Fruit fly (Drosophila melanogaster) whole organism, prepupa: Measurements from ENCODE around the gene CG1468.

Experiments used
- CG10631 ChIP-seq: fragments of 200-800 bp; sonication (Bioruptor generic); optimal IDR thresholded peaks from 2 replicates; lab custom pipeline; 2016; ENCODE audit warnings: missing biosample characterization, missing genetic modification characterization
- CG10669 ChIP-seq: fragments of 200-800 bp; sonication (Bioruptor generic); optimal IDR thresholded peaks from 3 replicates; lab custom pipeline; 2018; ENCODE audit warnings: missing biosample characterization, mild to moderate bottlenecking, missing genetic modification characterization, moderate library complexity
- CG15336 ChIP-seq: fragments of 200-800 bp; sonication (Bioruptor generic); IDR thresholded peaks from 2 replicates; pipeline ENCODE4 v1.3.6; 2022; ENCODE audit warnings: missing biosample characterization, missing genetic modification characterization
- CG1621 ChIP-seq: fragments of 200-800 bp; sonication (Bioruptor generic); optimal IDR thresholded peaks from 3 replicates; lab custom pipeline; 2018; ENCODE audit warnings: missing biosample characterization, mild to moderate bottlenecking, missing genetic modification characterization
- CG3032 ChIP-seq: fragments of 200-800 bp; optimal IDR thresholded peaks from 2 replicates; lab custom pipeline; 2019; ENCODE audit warnings: missing biosample characterization, mild to moderate bottlenecking, missing genetic modification characterization, moderate library complexity
- CG31627 ChIP-seq: fragments of 200-800 bp; sonication (Bioruptor generic); optimal IDR thresholded peaks from 3 replicates; lab custom pipeline; 2016; ENCODE audit warnings: missing biosample characterization, missing genetic modification characterization
- CG32006 ChIP-seq: fragments of 200-800 bp; sonication (Bioruptor generic); optimal IDR thresholded peaks from 3 replicates; lab custom pipeline; 2017; ENCODE audit warnings: missing biosample characterization, mild to moderate bottlenecking, missing genetic modification characterization
- CG3919 ChIP-seq: fragments of 200-800 bp; sonication (Bioruptor generic); optimal IDR thresholded peaks from 3 replicates; lab custom pipeline; 2016; ENCODE audit warnings: missing biosample characterization, missing genetic modification characterization
- CG4318 ChIP-seq: fragments of 200-800 bp; sonication (Bioruptor generic); optimal IDR thresholded peaks from 3 replicates; lab custom pipeline; 2017; ENCODE audit warnings: missing biosample characterization, mild to moderate bottlenecking, missing genetic modification characterization
- CG6276 ChIP-seq: fragments of 200-800 bp; sonication (Bioruptor generic); optimal IDR thresholded peaks from 2 replicates; lab custom pipeline; 2017; ENCODE audit warnings: missing biosample characterization, mild to moderate bottlenecking, missing genetic modification characterization
- CG6808 ChIP-seq: fragments of 200-800 bp; sonication (Bioruptor generic); optimal IDR thresholded peaks from 3 replicates; lab custom pipeline; 2017; ENCODE audit warnings: missing biosample characterization, missing genetic modification characterization, mild to moderate bottlenecking, moderate library complexity, missing genetic modification reagents
- CG7368 ChIP-seq: fragments of 200-800 bp; sonication (Bioruptor generic); optimal IDR thresholded peaks from 3 replicates; lab custom pipeline; 2016; ENCODE audit warnings: missing biosample characterization, missing genetic modification characterization
- CG8119 ChIP-seq: fragments of 200-800 bp; sonication (Bioruptor generic); IDR thresholded peaks from 3 replicates; pipeline ENCODE4 v1.3.6; 2022; ENCODE audit warnings: missing biosample characterization, missing genetic modification characterization
- CG8632 ChIP-seq: fragments of 200-800 bp; sonication (Bioruptor generic); optimal IDR thresholded peaks from 3 replicates; lab custom pipeline; 2016; ENCODE audit warnings: missing biosample characterization, missing genetic modification characterization
- CG9139 ChIP-seq: fragments of 200-800 bp; sonication (Bioruptor generic); optimal IDR thresholded peaks from 3 replicates; lab custom pipeline; 2017; ENCODE audit warnings: missing biosample characterization, mild to moderate bottlenecking, missing genetic modification characterization
- Eip78C ChIP-seq: fragments of 200-800 bp; sonication (Bioruptor generic); peaks from one replicate; lab custom pipeline; 2016; ENCODE audit warnings: missing biosample characterization, missing genetic modification characterization
- Eip93F ChIP-seq: fragments of 200-800 bp; sonication (Bioruptor generic); optimal IDR thresholded peaks from 2 replicates; lab custom pipeline; 2016; ENCODE audit warnings: missing biosample characterization, mild to moderate bottlenecking, missing genetic modification characterization
- Ets96B ChIP-seq: fragments of 200-800 bp; optimal IDR thresholded peaks from 2 replicates; lab custom pipeline; 2019; ENCODE audit warnings: missing biosample characterization, mild to moderate bottlenecking, missing genetic modification characterization, moderate library complexity
- Hr39 ChIP-seq: fragments of 200-800 bp; sonication (Bioruptor generic); optimal IDR thresholded peaks from 2 replicates; lab custom pipeline; 2016; ENCODE audit warnings: missing biosample characterization, missing genetic modification characterization
- Hr4 ChIP-seq: fragments of 200-800 bp; sonication (Bioruptor generic); optimal IDR thresholded peaks from 3 replicates; lab custom pipeline; 2016; ENCODE audit warnings: missing biosample characterization, missing genetic modification characterization
- Met ChIP-seq: fragments of 200-800 bp; sonication (Bioruptor generic); optimal IDR thresholded peaks from 3 replicates; lab custom pipeline; 2016; ENCODE audit warnings: missing biosample characterization, missing genetic modification characterization
- OdsH ChIP-seq: fragments of 200-800 bp; sonication (Bioruptor generic); optimal IDR thresholded peaks from 3 replicates; lab custom pipeline; 2016; ENCODE audit warnings: missing biosample characterization, missing genetic modification characterization
- Smox ChIP-seq: fragments of 200-800 bp; sonication (Bioruptor generic); optimal IDR thresholded peaks from 3 replicates; lab custom pipeline; 2016; ENCODE audit warnings: missing biosample characterization, missing genetic modification characterization
- Sox102F ChIP-seq: fragments of 200-800 bp; sonication (Bioruptor generic); optimal IDR thresholded peaks from 2 replicates; lab custom pipeline; 2016; ENCODE audit warnings: missing biosample characterization, mild to moderate bottlenecking, missing genetic modification characterization
- Sox14 ChIP-seq: fragments of 200-800 bp; sonication (Bioruptor generic); optimal IDR thresholded peaks from 3 replicates; lab custom pipeline; 2016; ENCODE audit warnings: missing biosample characterization, missing genetic modification characterization
- Sox15 ChIP-seq: fragments of 200-800 bp; sonication (Bioruptor generic); optimal IDR thresholded peaks from 3 replicates; lab custom pipeline; 2016; ENCODE audit warnings: missing biosample characterization, missing genetic modification characterization
- achi ChIP-seq: fragments of 200-800 bp; sonication (Bioruptor generic); optimal IDR thresholded peaks from 3 replicates; lab custom pipeline; 2016; ENCODE audit warnings: missing biosample characterization, missing genetic modification characterization
- acj6 ChIP-seq: fragments of 200-800 bp; sonication (Bioruptor generic); optimal IDR thresholded peaks from 3 replicates; lab custom pipeline; 2016; ENCODE audit warnings: missing biosample characterization, missing genetic modification characterization
- cyc ChIP-seq: fragments of 200-800 bp; sonication (Bioruptor generic); optimal IDR thresholded peaks from 3 replicates; lab custom pipeline; 2016; ENCODE audit warnings: missing biosample characterization, missing genetic modification characterization
- fd59A ChIP-seq: fragments of 200-800 bp; sonication (Bioruptor generic); optimal IDR thresholded peaks from 2 replicates; lab custom pipeline; 2017; ENCODE audit warnings: missing biosample characterization, mild to moderate bottlenecking, missing genetic modification characterization, missing genetic modification reagents
- lz ChIP-seq: fragments of 200-800 bp; sonication (Bioruptor generic); optimal IDR thresholded peaks from 3 replicates; lab custom pipeline; 2016; ENCODE audit warnings: missing biosample characterization, missing genetic modification characterization
- net ChIP-seq: fragments of 200-800 bp; sonication (Bioruptor generic); optimal IDR thresholded peaks from 3 replicates; lab custom pipeline; 2016; ENCODE audit warnings: missing biosample characterization, missing genetic modification characterization
- ss ChIP-seq, 2 experiments: fragments of 200-800 bp; sonication (Bioruptor generic); optimal IDR thresholded peaks; 2 replicates in 1 of 2; 3 replicates in 1 of 2; lab custom pipeline; 2017 to 2018; ENCODE audit warnings: mild to moderate bottlenecking in 2 of 2, missing biosample characterization in 2 of 2, missing genetic modification characterization in 2 of 2, moderate library complexity in 1 of 2
- svp ChIP-seq: fragments of 200-800 bp; sonication (Bioruptor generic); peaks from one replicate; lab custom pipeline; 2016; ENCODE audit warnings: missing biosample characterization, missing genetic modification characterization
- topi ChIP-seq: fragments of 200-800 bp; sonication (Bioruptor generic); optimal IDR thresholded peaks from 3 replicates; lab custom pipeline; 2016; ENCODE audit warnings: missing biosample characterization, missing genetic modification characterization

CG1468 gene

dm6 chrX:9878125-9878524 lies at the start of gene CG1468:
Gene CG1468 (plus strand): TSS chrX:9878422.
- TF ChIP-seq Eip78C: peak; percentile 57
- peak; percentile 100 for TF ChIP-seq svp (GFP tag; lab: Kevin White, UChicago)
- TF ChIP-seq CG3032 (tag; lab: Kevin White, UChicago): no peak

- TF ChIP-seq cyc (GFP tag; lab: Kevin White, UChicago) (peak; percentile 17), CG4318 (GFP tag; lab: Kevin White, UChicago) (peak; percentile 22), Hr39 (GFP tag; lab: Kevin White, UChicago) (peak; percentile 20), CG8119 (GFP tag; lab: Robert Waterston, UW) (no peak), OdsH (GFP tag; lab: Kevin White, UChicago) (no peak), Met (GFP tag; lab: Kevin White, UChicago) (peak; percentile 1), CG9139 (GFP tag; lab: Kevin White, UChicago) (no peak), Hr4 (peak; percentile 7), CG6808 (GFP tag; lab: Kevin White, UChicago) (peak; percentile 14), CG1621 (tag; lab: Kevin White, UChicago) (no peak), CG31627 (peak; percentile 19), svp (GFP tag; lab: Kevin White, UChicago) (peak; percentile 82), lz (GFP tag; lab: Kevin White, UChicago) (peak; percentile 3), CG10631 (GFP tag; lab: Kevin White, UChicago) (peak; percentile 14), Ets96B (tag; lab: Kevin White, UChicago) (peak; percentile 34), Sox102F (GFP tag; lab: Kevin White, UChicago) (peak; percentile 2), CG32006 (GFP tag; lab: Kevin White, UChicago) (peak; percentile 38), net (GFP tag; lab: Kevin White, UChicago) (no peak), achi (GFP tag; lab: Kevin White, UChicago) (peak; percentile 22), topi (GFP tag; lab: Kevin White, UChicago) (peak; percentile 13), Sox15 (GFP tag; lab: Kevin White, UChicago) (no peak), Smox (GFP tag; lab: Kevin White, UChicago) (peak; percentile 2), CG15336 (GFP tag; lab: Robert Waterston, UW) (peak; percentile 19; the same call in 1 of the 2 replicates), CG10669 (GFP tag; lab: Kevin White, UChicago) (peak; percentile 7), Eip78C (peak; percentile 36), CG3919 (GFP tag; lab: Kevin White, UChicago) (peak; percentile 18)
These were observed 48.3 kb upstream of the CG1468 start for dm6 chrX:9829896-9830295.

dm6 chrX:9833028-9833427 lies 45.2 kb upstream of the CG1468 start:
- TF ChIP-seq ss (GFP tag; optimal IDR thresholded peaks at IDR 0.05; lab: Kevin White, UChicago) (peak in 1 of 2 experiments; percentile 5), svp (GFP tag; lab: Kevin White, UChicago) (peak; percentile 98), Eip93F (GFP tag; lab: Kevin White, UChicago) (no peak)

dm6 chrX:9847529-9847928 lies 30.7 kb upstream of the CG1468 start:
- TF ChIP-seq svp (GFP tag; lab: Kevin White, UChicago): peak; percentile 73
- TF ChIP-seq CG4318 (GFP tag; lab: Kevin White, UChicago): no peak
- TF ChIP-seq CG3919 (GFP tag; lab: Kevin White, UChicago): no peak

dm6 chrX:9864882-9865281 lies 13.3 kb upstream of the CG1468 start, which contains the start of gene Ser7:
Gene Ser7 (plus strand): TSS chrX:9865233.
- TF ChIP-seq Sox15 (GFP tag; lab: Kevin White, UChicago) (no peak), CG7368 (GFP tag; lab: Kevin White, UChicago) (no peak), Smox (GFP tag; lab: Kevin White, UChicago) (no peak), CG6276 (no peak), svp (GFP tag; lab: Kevin White, UChicago) (peak; percentile 70), acj6 (GFP tag; lab: Kevin White, UChicago) (no peak), Sox14 (peak; percentile 9), CG8632 (GFP tag; lab: Kevin White, UChicago) (no peak), Hr4 (no peak), ss (GFP tag; optimal IDR thresholded peaks at IDR 0.05; lab: Kevin White, UChicago) (no peak), cyc (GFP tag; lab: Kevin White, UChicago) (no peak), fd59A (no peak)
